Fruit fly (Drosophila melanogaster) whole organism, prepupa: ENCODE data around the gene CG14411.

Source experiments
- CG10631 ChIP-seq: fragments of 200-800 bp; sonication (Bioruptor generic); optimal IDR thresholded peaks from 2 replicates; lab custom pipeline; 2016; ENCODE audit warnings: missing biosample characterization, missing genetic modification characterization
- CG16779 ChIP-seq: fragments of 200-800 bp; sonication (Bioruptor generic); optimal IDR thresholded peaks from 3 replicates; lab custom pipeline; 2017; ENCODE audit warnings: missing biosample characterization, mild to moderate bottlenecking, missing genetic modification characterization
- CG4318 ChIP-seq: fragments of 200-800 bp; sonication (Bioruptor generic); optimal IDR thresholded peaks from 3 replicates; lab custom pipeline; 2017; ENCODE audit warnings: missing biosample characterization, mild to moderate bottlenecking, missing genetic modification characterization
- CG6163 ChIP-seq: fragments of 200-800 bp; sonication (Bioruptor generic); IDR thresholded peaks from 3 replicates; pipeline ENCODE4 v1.3.6; 2022; ENCODE audit warnings: missing biosample characterization, missing genetic modification characterization
- CG6792 ChIP-seq: fragments of 200-800 bp; sonication (Bioruptor generic); optimal IDR thresholded peaks from 3 replicates; lab custom pipeline; 2016; ENCODE audit warnings: missing biosample characterization, missing genetic modification characterization
- eg ChIP-seq: fragments of 200-800 bp; sonication (Bioruptor generic); IDR thresholded peaks from 3 replicates; pipeline ENCODE4 v1.3.6; 2022; ENCODE audit warnings: missing biosample characterization, missing genetic modification characterization

DNA sequence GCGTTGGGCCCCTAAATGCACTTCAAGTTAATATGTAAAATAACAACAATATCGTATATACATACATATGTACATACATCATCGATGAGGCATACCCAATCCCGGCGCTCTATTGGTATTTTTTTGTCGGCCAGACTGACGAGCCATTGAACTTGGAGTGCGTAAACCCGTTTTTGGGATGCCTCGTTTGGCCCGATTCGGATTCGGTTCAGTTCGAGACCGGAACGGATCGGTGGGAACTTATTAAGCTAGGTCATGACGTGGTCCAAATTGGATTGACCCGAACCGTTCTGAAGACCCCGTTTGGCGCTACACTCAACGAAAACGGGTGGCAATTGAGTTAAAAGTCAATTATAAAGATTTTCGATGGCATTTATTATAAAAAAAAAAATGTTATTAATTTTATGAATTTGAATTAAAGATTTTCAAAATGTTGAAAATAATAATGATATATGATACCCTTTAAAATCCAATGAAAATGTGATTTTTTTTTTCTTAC lies 13.7 kb downstream of the CG14411 start:
- no peak for TF ChIP-seq CG6163
- no peak for TF ChIP-seq CG10631
- no peak for TF ChIP-seq eg (GFP tag; lab: Robert Waterston, UW)
- TF ChIP-seq CG16779 = no peak
- no peak for TF ChIP-seq CG6792 (GFP tag; lab: Kevin White, UChicago)
- TF ChIP-seq CG4318 = no peak
